Worm (Caenorhabditis elegans) whole organism, mixed stage, embryonic: ENCODE data around the gene tmem-120.

Source experiments
- nhr-12 ChIP-seq: fragments of 150-350 bp; optimal IDR thresholded peaks from 2 replicates; lab custom pipeline; 2014; ENCODE audit warnings: missing biosample characterization, missing genetic modification characterization
- ztf-11 ChIP-seq: fragments of 150-350 bp; optimal IDR thresholded peaks from 2 replicates; lab custom pipeline; 2014; ENCODE audit warnings: missing biosample characterization, missing genetic modification characterization

DNA sequence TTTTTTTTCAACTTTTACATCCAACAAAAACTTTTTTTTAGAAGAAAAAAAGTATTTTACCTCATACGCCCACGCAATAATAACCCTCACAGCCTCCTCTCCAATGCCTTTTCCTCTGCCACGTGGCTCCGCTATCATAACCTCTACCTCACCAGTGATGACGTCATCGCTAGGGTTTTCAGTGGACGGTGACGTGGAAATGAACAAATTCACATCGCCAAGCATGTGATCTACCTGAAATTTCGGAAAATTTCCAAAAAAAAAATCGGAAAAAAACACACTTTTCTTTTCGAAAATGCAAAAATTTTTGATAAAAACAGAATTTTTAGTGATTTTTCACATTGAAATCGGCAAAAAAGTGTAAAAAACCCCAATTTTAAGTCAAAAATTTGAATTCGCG is 21.6 kb upstream of the tmem-120 start:
- TF ChIP-seq nhr-12 (no peak), ztf-11 (tag; lab: Kevin White, UChicago) (no peak)
